Worm (Caenorhabditis elegans) whole organism, L2 larva: ENCODE data around the gene str-69.

Experiments
- aly-2 ChIP-seq: fragments of 150-350 bp; optimal IDR thresholded peaks from 2 replicates; lab custom pipeline; 2014; ENCODE audit warnings: missing biosample characterization, missing genetic modification characterization
- egl-27 ChIP-seq: sonication (generic microtip); optimal IDR thresholded peaks from 3 replicates; lab custom pipeline; 2017; ENCODE audit warnings: missing biosample characterization, missing genetic modification reagents, missing genetic modification characterization
- nhr-12 ChIP-seq: fragments of 150-350 bp; optimal IDR thresholded peaks from 2 replicates; lab custom pipeline; 2014; ENCODE audit warnings: missing biosample characterization, missing genetic modification characterization
- sem-4 ChIP-seq: fragments of 150-350 bp; optimal IDR thresholded peaks from 2 replicates; lab custom pipeline; 2014; ENCODE audit warnings: missing biosample characterization, missing genetic modification reagents, missing genetic modification characterization
- ztf-11 ChIP-seq: sonication (generic microtip); optimal IDR thresholded peaks from 2 replicates; lab custom pipeline; 2017; ENCODE audit warnings: missing biosample characterization, missing genetic modification characterization

- TF ChIP-seq nhr-12 (tag; lab: Kevin White, UChicago) = no peak
- TF ChIP-seq egl-27 = no peak
- no peak for TF ChIP-seq aly-2
- TF ChIP-seq ztf-11 (tag; lab: Kevin White, UChicago) = no peak
- TF ChIP-seq sem-4 (tag; lab: Kevin White, UChicago) = no peak
Observed at ce11 chrV:3127670-3128069, 22.0 kb upstream of the str-69 start, which contains the start of gene Y73C8C.10.
